Worm (Caenorhabditis elegans): ENCODE results near the gene F52H2.3.

The F52H2.3 gene

DNA sequence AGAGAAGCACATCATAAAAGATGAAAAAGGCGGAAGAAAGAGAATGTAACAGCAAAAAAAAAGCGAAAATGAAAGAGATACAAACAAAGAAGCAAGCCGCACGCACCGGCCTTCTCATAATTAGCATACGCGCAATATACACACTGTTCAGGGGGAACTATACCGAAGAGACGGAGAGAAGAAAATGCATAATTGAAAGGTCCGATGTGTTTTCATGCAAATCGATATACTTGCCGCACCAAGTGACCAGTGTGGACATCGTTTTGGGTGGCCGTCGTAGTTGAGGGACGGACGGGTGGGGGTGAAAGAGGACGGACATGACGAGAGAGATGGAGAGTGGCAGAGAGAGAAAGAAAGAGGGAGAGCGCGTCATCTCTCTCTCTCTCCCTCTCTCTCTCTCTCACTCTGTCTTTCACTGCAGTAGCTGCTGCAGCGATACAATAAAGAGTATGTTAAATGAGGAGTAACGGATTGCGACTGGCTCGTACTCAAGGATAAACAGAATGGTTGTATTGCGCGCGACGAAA is 4.5 kb downstream of the F52H2.3 start:
- TF ChIP-seq let-526 (GFP tag; IDR thresholded peaks at IDR 0.05) (0 out of 2 replicates have a peak, but pooled peaks have one; percentile 5), efl-1 (GFP tag; optimal IDR thresholded peaks at IDR 0.05) (no peak), K12H6.12 (tag; optimal IDR thresholded peaks at IDR 0.05) (peak; percentile 83), madf-3 (GFP tag; IDR thresholded peaks at IDR 0.05) (0 out of 2 replicates have a peak, but pooled peaks have one; percentile 54), sdz-38 (tag; optimal IDR thresholded peaks at IDR 0.05) (no peak), F10E7.11 (tag; optimal IDR thresholded peaks at IDR 0.05) (no peak), ceh-27 (GFP tag; optimal IDR thresholded peaks at IDR 0.05) (peak; percentile 78), egl-18 (GFP tag; IDR thresholded peaks at IDR 0.05) (0 out of 2 replicates have a peak, but pooled peaks have one; percentile 26), cebp-1 (GFP tag; IDR thresholded peaks at IDR 0.05) (no peak), cebp-1 (tag; optimal IDR thresholded peaks at IDR 0.05) (peak; percentile 59), atf-7 (tag; optimal IDR thresholded peaks at IDR 0.05) (peak; percentile 17), K11D2.4 (GFP tag; IDR thresholded peaks at IDR 0.05) (0 out of 2 replicates have a peak, but pooled peaks have one; percentile 46), dox-1 (GFP tag; IDR thresholded peaks at IDR 0.05) (0 out of 2 replicates have a peak, but pooled peaks have one; percentile 67), rcor-1 (GFP tag; IDR thresholded peaks at IDR 0.05) (no peak), zim-3 (tag; optimal IDR thresholded peaks at IDR 0.05) (no peak), pbrm-1 (GFP tag; IDR thresholded peaks at IDR 0.05) (0 out of 2 replicates have a peak, but pooled peaks have one; percentile 46), lin-35 (GFP tag; optimal IDR thresholded peaks at IDR 0.05) (peak in 1 of 3 experiments; percentile 3), somi-1 (GFP tag; optimal IDR thresholded peaks at IDR 0.05) (peak; percentile 18), mcd-1 (GFP tag; IDR thresholded peaks at IDR 0.05) (0 out of 2 replicates have a peak, but pooled peaks have one; percentile 36), hlh-26 (GFP tag; conservative IDR thresholded peaks at IDR 0.05) (no peak), Y67H2A.10 (GFP tag; conservative IDR thresholded peaks at IDR 0.05) (no peak), B0336.3 (GFP tag; IDR thresholded peaks at IDR 0.05) (0 out of 2 replicates have a peak, but pooled peaks have one; percentile 19), lin-40 (tag; optimal IDR thresholded peaks at IDR 0.05) (peak; percentile 54), him-1 (tag; optimal IDR thresholded peaks at IDR 0.05) (no peak), gei-17 (GFP tag; optimal IDR thresholded peaks at IDR 0.05) (peak; percentile 8), zfh-2 (GFP tag; conservative IDR thresholded peaks at IDR 0.05) (peak; percentile 95), F39B2.1 (GFP tag; IDR thresholded peaks at IDR 0.05) (no peak), hmg-1.2 (GFP tag; IDR thresholded peaks at IDR 0.05) (peak; percentile 53; the same call in 1 of the 2 replicates), mxl-1 (tag; optimal IDR thresholded peaks at IDR 0.05) (no peak), egrh-3 (GFP tag; IDR thresholded peaks at IDR 0.05) (peak; percentile 71), sea-2 (GFP tag; IDR thresholded peaks at IDR 0.05) (no peak), die-1 (tag; optimal IDR thresholded peaks at IDR 0.05) (peak; percentile 31), ztf-18 (tag; optimal IDR thresholded peaks at IDR 0.05) (no peak), chd-7 (tag; optimal IDR thresholded peaks at IDR 0.05) (peak; percentile 56), snpc-4 (GFP tag; optimal IDR thresholded peaks at IDR 0.05) (no peak), snpc-4 (tag; optimal IDR thresholded peaks at IDR 0.05) (peak in 2 of 4 experiments; percentile 4 to 15)

DNA sequence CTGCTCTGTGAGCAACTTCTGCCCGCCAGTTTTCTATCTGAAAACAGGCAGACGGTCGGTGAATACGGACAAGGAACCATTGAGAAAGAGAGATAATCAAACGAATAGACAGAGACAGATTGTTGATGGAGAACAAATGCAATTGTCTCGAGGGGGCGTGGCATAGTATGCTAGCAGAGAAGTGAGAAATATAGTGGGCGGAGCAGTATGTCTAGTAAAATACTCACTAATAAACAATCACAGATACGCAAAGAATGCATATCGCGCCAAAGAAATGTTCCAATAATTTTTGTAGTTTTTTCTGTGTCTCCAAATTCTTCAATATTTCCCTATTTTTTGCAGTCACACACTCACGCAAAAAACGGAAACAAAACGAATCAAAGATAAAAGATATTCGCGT is 8.5 kb downstream of the F52H2.3 start, which contains the start of gene tbc-12:
tbc-12 (minus strand) TSS at position 101 of the 400 bp plus-strand sequence.
- TF ChIP-seq F23B12.7 (tag; optimal IDR thresholded peaks at IDR 0.05; ENCODE audit: insufficient read depth) (no peak), snpc-4 (GFP tag; optimal IDR thresholded peaks at IDR 0.05) (no peak), snpc-4 (tag; optimal IDR thresholded peaks at IDR 0.05) (no peak), B0035.1 (tag; optimal IDR thresholded peaks at IDR 0.05) (no peak), F57A8.1 (GFP tag; optimal IDR thresholded peaks at IDR 0.05) (no peak), F39B2.1 (GFP tag; IDR thresholded peaks at IDR 0.05) (no peak), lsl-1 (GFP tag; optimal IDR thresholded peaks at IDR 0.05) (no peak), ceh-27 (GFP tag; optimal IDR thresholded peaks at IDR 0.05) (no peak), hsf-1 (GFP tag; IDR thresholded peaks at IDR 0.05) (no peak), nhr-80 (tag; optimal IDR thresholded peaks at IDR 0.05) (no peak), C17E4.6 (GFP tag; IDR thresholded peaks at IDR 0.05) (no peak), egl-18 (GFP tag; IDR thresholded peaks at IDR 0.05) (no peak), ceh-58 (GFP tag; IDR thresholded peaks at IDR 0.05) (no peak), pbrm-1 (GFP tag; IDR thresholded peaks at IDR 0.05) (no peak), K11D2.4 (GFP tag; IDR thresholded peaks at IDR 0.05) (no peak), nfya-2 (GFP tag; IDR thresholded peaks at IDR 0.05) (no peak)
